Worm (Caenorhabditis elegans) whole organism, L4 larva: ENCODE measurements around the gene sulp-5.
A peak's percentile ranks its signal among the peaks of the same experiment; 100 is the strongest.

ENCODE experiments used
- ama-1 ChIP-seq: fragments of 150-350 bp; optimal IDR thresholded peaks from 2 replicates; lab custom pipeline; 2014; ENCODE audit warnings: inconsistent platforms, mixed read lengths
- ceh-20 ChIP-seq: fragments of 200-800 bp; sonication (Bioruptor generic); IDR thresholded peaks from 2 replicates; pipeline ENCODE4 v1.3.6; 2022; ENCODE audit warnings: missing genetic modification reagents, missing genetic modification characterization, missing compliant biosample characterization
- ceh-82 ChIP-seq: sonication (generic microtip); optimal IDR thresholded peaks from 2 replicates; lab custom pipeline; 2017; ENCODE audit warnings: missing biosample characterization, missing genetic modification characterization
- dmd-8 ChIP-seq: fragments of 200-800 bp; sonication (Bioruptor generic); IDR thresholded peaks from 2 replicates; pipeline ENCODE4 v1.3.6; 2022; ENCODE audit warnings: missing genetic modification characterization, missing compliant biosample characterization
- dmd-9 ChIP-seq: fragments of 200-800 bp; sonication (Bioruptor generic); IDR thresholded peaks from 2 replicates; pipeline ENCODE4 v1.3.6; 2022; ENCODE audit warnings: missing genetic modification reagents, missing genetic modification characterization, missing compliant biosample characterization
- egl-27 ChIP-seq: sonication (generic microtip); optimal IDR thresholded peaks from 3 replicates; lab custom pipeline; 2017; ENCODE audit warnings: missing biosample characterization, missing genetic modification reagents, missing genetic modification characterization
- gei-8 ChIP-seq: fragments of 200-800 bp; sonication (Bioruptor generic); optimal IDR thresholded peaks from 2 replicates; lab custom pipeline; 2018; ENCODE audit warnings: mild to moderate bottlenecking, missing genetic modification characterization, missing compliant biosample characterization
- jun-1 ChIP-seq: fragments of 150-350 bp; optimal IDR thresholded peaks from 2 replicates; lab custom pipeline; 2014; ENCODE audit warnings: missing biosample characterization, missing genetic modification reagents, missing genetic modification characterization
- nhr-237 ChIP-seq: sonication (generic microtip); optimal IDR thresholded peaks from 2 replicates; lab custom pipeline; 2017; ENCODE audit warnings: missing biosample characterization, missing genetic modification characterization
- nhr-25 ChIP-seq: sonication (generic microtip); optimal IDR thresholded peaks from 2 replicates; lab custom pipeline; 2017; ENCODE audit warnings: missing genetic modification characterization, mild to moderate bottlenecking, missing compliant biosample characterization, antibody characterized with exemption, moderate library complexity, borderline replicate concordance; ENCODE audit not compliant: insufficient read depth
- nhr-41 ChIP-seq: fragments of 200-800 bp; sonication (Bioruptor generic); IDR thresholded peaks from 2 replicates; pipeline ENCODE4 v1.3.6; 2022; ENCODE audit warnings: missing genetic modification reagents, missing genetic modification characterization, missing compliant biosample characterization
- pqm-1 ChIP-seq: sonication (generic microtip); optimal IDR thresholded peaks from 2 replicates; lab custom pipeline; 2017; ENCODE audit warnings: missing biosample characterization, missing genetic modification characterization
- unc-62 ChIP-seq, 3 experiments: fragments of 150-350 bp in 1 of 3; sonication (generic microtip); optimal IDR thresholded peaks in 2 of 3; peaks in 1 of 3; 1 replicate in 1 of 3; 2 replicates in 2 of 3; lab custom pipeline; 2014 to 2017; ENCODE audit warnings: missing biosample characterization in 3 of 3, missing genetic modification characterization in 3 of 3, missing genetic modification reagents in 3 of 3, missing genotype in 1 of 3

ce11 chrV:11844828-11845227 is 35.0 kb upstream of the sulp-5 start:
- no peak for TF ChIP-seq egl-27 (tag; lab: Kevin White, UChicago)
- no peak for TF ChIP-seq ceh-82 (tag; lab: Kevin White, UChicago)
- TF ChIP-seq ama-1 (lab: Kevin White, UChicago), result no peak
- no peak for TF ChIP-seq gei-8
- TF ChIP-seq nhr-41 (GFP tag; lab: Robert Waterston, UW), result no peak
- TF ChIP-seq dmd-8 (GFP tag; lab: Robert Waterston, UW), result no peak
- TF ChIP-seq pqm-1 (tag; lab: Kevin White, UChicago), result peak; percentile 45
- no peak for TF ChIP-seq dmd-9
- TF ChIP-seq nhr-25 (tag; lab: Kevin White, UChicago), result no peak
- TF ChIP-seq jun-1 (tag; lab: Kevin White, UChicago), result no peak
- no peak for TF ChIP-seq ceh-20 (GFP tag; lab: Robert Waterston, UW)
- peak in 1 of 2 experiments; percentile 89 for TF ChIP-seq unc-62 (GFP tag; optimal IDR thresholded peaks at IDR 0.05 in 1 of 2; lab: Kevin White, UChicago)
- TF ChIP-seq unc-62 (tag; optimal IDR thresholded peaks at IDR 0.05; lab: Kevin White, UChicago), result no peak
- TF ChIP-seq nhr-237 (tag; lab: Kevin White, UChicago), result no peak
